Worm (Caenorhabditis elegans) whole organism, early embryonic: ENCODE measurements around the gene kin-16.

Experiments used
- B0310.2 ChIP-seq: sonication (generic microtip); optimal IDR thresholded peaks from 2 replicates; lab custom pipeline; 2016; ENCODE audit warnings: mild to moderate bottlenecking, missing genetic modification characterization, missing compliant biosample characterization
- F13C5.2 ChIP-seq: sonication (generic microtip); optimal IDR thresholded peaks from 2 replicates; lab custom pipeline; 2017; ENCODE audit warnings: mild to moderate bottlenecking, missing genetic modification characterization, inconsistent platforms, missing compliant biosample characterization
- aly-1 ChIP-seq: sonication (generic microtip); optimal IDR thresholded peaks from 2 replicates; lab custom pipeline; 2016; ENCODE audit warnings: missing genetic modification characterization, missing compliant biosample characterization
- ama-1 ChIP-seq: fragments of 150-350 bp; optimal IDR thresholded peaks from 2 replicates; lab custom pipeline; 2014
- ceh-13 ChIP-seq: fragments of 200-800 bp; sonication (Bioruptor generic); optimal IDR thresholded peaks from 2 replicates; lab custom pipeline; 2018; ENCODE audit warnings: mild to moderate bottlenecking, missing genetic modification characterization, missing compliant biosample characterization
- ceh-36 ChIP-seq: sonication (generic microtip); optimal IDR thresholded peaks from 2 replicates; lab custom pipeline; 2016; ENCODE audit warnings: missing genetic modification characterization, inconsistent platforms, missing compliant biosample characterization
- ets-7 ChIP-seq: sonication (generic microtip); optimal IDR thresholded peaks from 2 replicates; lab custom pipeline; 2016; ENCODE audit warnings: missing genotype, missing genetic modification characterization, missing compliant biosample characterization
- flt-1 ChIP-seq: fragments of 200-800 bp; sonication (Bioruptor generic); IDR thresholded peaks from 2 replicates; pipeline ENCODE4 v1.3.6; 2022; ENCODE audit warnings: missing genetic modification characterization, missing compliant biosample characterization
- hmbx-1 ChIP-seq: sonication (generic microtip); optimal IDR thresholded peaks from 2 replicates; lab custom pipeline; 2016; ENCODE audit warnings: mild to moderate bottlenecking, missing genetic modification characterization, missing compliant biosample characterization
- hmg-4 ChIP-seq: fragments of 200-800 bp; sonication (Bioruptor generic); optimal IDR thresholded peaks from 2 replicates; lab custom pipeline; 2018; ENCODE audit warnings: mild to moderate bottlenecking, missing genetic modification characterization, missing compliant biosample characterization
- hnd-1 ChIP-seq: sonication (generic microtip); optimal IDR thresholded peaks from 2 replicates; lab custom pipeline; 2016; ENCODE audit warnings: missing genetic modification characterization, missing compliant biosample characterization
- pes-1 ChIP-seq: fragments of 200-800 bp; sonication (Bioruptor generic); IDR thresholded peaks from 2 replicates; pipeline ENCODE4 v1.3.6; 2022; ENCODE audit warnings: missing genetic modification reagents, missing genetic modification characterization, missing compliant biosample characterization
- scrt-1 ChIP-seq: fragments of 200-800 bp; sonication (Bioruptor generic); IDR thresholded peaks from 2 replicates; pipeline ENCODE4 v1.3.6; 2022; ENCODE audit warnings: missing genetic modification characterization, missing compliant biosample characterization
- sea-1 ChIP-seq: fragments of 200-800 bp; sonication (Bioruptor generic); conservative IDR thresholded peaks from 2 replicates; pipeline ENCODE4 v1.3.6; 2022; ENCODE audit warnings: missing genetic modification characterization, missing compliant biosample characterization
- tbx-11 ChIP-seq: fragments of 200-800 bp; sonication (Bioruptor generic); IDR thresholded peaks from 2 replicates; pipeline ENCODE4 v1.3.6; 2022; ENCODE audit warnings: missing genetic modification characterization, missing compliant biosample characterization
- tbx-37 ChIP-seq: fragments of 200-800 bp; sonication (Bioruptor generic); conservative IDR thresholded peaks from 2 replicates; pipeline ENCODE4 v1.3.6; 2022; ENCODE audit warnings: missing genetic modification reagents, missing genetic modification characterization, missing compliant biosample characterization
- tra-4 ChIP-seq: sonication (generic microtip); optimal IDR thresholded peaks from 2 replicates; lab custom pipeline; 2017; ENCODE audit warnings: missing genetic modification characterization, missing compliant biosample characterization

kin-16 gene

DNA sequence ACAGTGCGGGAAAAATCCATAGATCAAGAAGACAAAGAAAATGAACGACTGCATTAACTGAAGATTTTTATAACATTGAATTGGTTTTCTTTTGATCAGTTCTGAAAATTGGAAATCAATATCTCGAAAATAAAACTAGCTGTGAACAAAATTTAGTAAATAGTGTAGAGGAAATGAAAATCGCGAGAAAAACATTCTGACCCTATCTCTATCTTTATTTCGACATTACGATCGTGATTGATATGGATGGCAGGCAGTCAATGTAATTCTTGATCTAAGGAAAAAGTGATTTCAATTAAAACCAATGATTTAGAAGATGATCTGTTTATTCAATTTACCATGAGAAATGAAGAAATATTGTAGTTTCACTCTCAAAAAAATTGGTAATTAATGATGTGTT is at the start of gene kin-16:
Gene kin-16, minus strand, starts transcription at position 101 of the 400 bp plus-strand sequence.
- TF ChIP-seq ets-7 (tag; lab: Kevin White, UChicago), result no peak
- no peak for TF ChIP-seq hmg-4 (GFP tag; lab: Kevin White, UChicago)
- TF ChIP-seq ceh-36 (tag; lab: Kevin White, UChicago), result no peak

ce11 chrII:9485081-9485730 is 49.3 kb upstream of the kin-16 start:
- no peak for TF ChIP-seq hnd-1 (tag; lab: Kevin White, UChicago)
- no peak for TF ChIP-seq tbx-37 (GFP tag; lab: Robert Waterston, UW)
- TF ChIP-seq F13C5.2 (tag; lab: Kevin White, UChicago), result no peak
- TF ChIP-seq hmg-4 (GFP tag; lab: Kevin White, UChicago), result no peak
- TF ChIP-seq pes-1 (GFP tag; lab: Robert Waterston, UW), result no peak
- TF ChIP-seq ceh-13 (GFP tag; lab: Kevin White, UChicago), result no peak
- no peak for TF ChIP-seq ets-7 (tag; lab: Kevin White, UChicago)
- TF ChIP-seq tbx-11 (GFP tag; lab: Robert Waterston, UW), result no peak

- TF ChIP-seq tbx-11 (GFP tag; lab: Robert Waterston, UW), result no peak
- no peak for TF ChIP-seq ceh-13 (GFP tag; lab: Kevin White, UChicago)
- no peak for TF ChIP-seq tbx-37 (GFP tag; lab: Robert Waterston, UW)
Observed at ce11 chrII:9483342-9483741, 47.4 kb upstream of the kin-16 start.

- TF ChIP-seq ceh-13 (GFP tag; lab: Kevin White, UChicago) (no peak), flt-1 (GFP tag; lab: Robert Waterston, UW) (no peak), hmg-4 (GFP tag; lab: Kevin White, UChicago) (no peak)
Observed at ce11 chrII:9482529-9482928, 46.6 kb upstream of the kin-16 start.

- TF ChIP-seq tra-4 (no peak), ama-1 (lab: Kevin White, UChicago) (no peak), scrt-1 (GFP tag; lab: Robert Waterston, UW) (no peak), B0310.2 (tag; lab: Kevin White, UChicago) (no peak), F13C5.2 (tag; lab: Kevin White, UChicago) (no peak), aly-1 (tag; lab: Kevin White, UChicago) (no peak), sea-1 (GFP tag; lab: Robert Waterston, UW) (no peak), ets-7 (tag; lab: Kevin White, UChicago) (no peak), ceh-13 (GFP tag; lab: Kevin White, UChicago) (no peak)
Observed at ce11 chrII:9481427-9481826, 45.5 kb upstream of the kin-16 start.

DNA sequence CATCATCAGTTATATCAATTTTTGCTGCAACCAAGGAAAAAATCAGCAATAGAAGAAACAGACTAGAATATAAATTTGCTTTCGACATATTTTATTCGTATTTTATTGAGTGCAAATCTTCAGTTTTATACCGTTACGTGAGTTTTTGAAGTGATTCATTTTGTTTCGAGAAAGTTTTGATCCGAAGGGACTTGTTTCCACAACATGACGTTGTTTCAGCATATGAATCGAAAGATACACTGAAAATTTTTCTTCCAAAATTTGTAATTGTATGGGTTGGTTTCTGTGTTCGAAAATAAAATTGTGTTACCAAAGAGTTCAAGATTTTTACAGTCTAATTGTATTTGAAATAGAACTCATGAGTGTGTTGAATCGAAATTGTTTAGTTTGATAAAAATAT is 44.1 kb upstream of the kin-16 start, which contains the start of gene T19H5.7:
Gene T19H5.7, minus strand, starts transcription at position 101 of the 400 bp plus-strand sequence.
- no peak for TF ChIP-seq hmg-4 (GFP tag; lab: Kevin White, UChicago)
- no peak for TF ChIP-seq tra-4
- TF ChIP-seq ceh-13 (GFP tag; lab: Kevin White, UChicago), result no peak
- TF ChIP-seq ets-7 (tag; lab: Kevin White, UChicago), result no peak
- TF ChIP-seq hmbx-1 (tag; lab: Kevin White, UChicago), result no peak
- TF ChIP-seq F13C5.2 (tag; lab: Kevin White, UChicago), result no peak
- no peak for TF ChIP-seq B0310.2 (tag; lab: Kevin White, UChicago)
- no peak for TF ChIP-seq tbx-11 (GFP tag; lab: Robert Waterston, UW)
- TF ChIP-seq tbx-37 (GFP tag; lab: Robert Waterston, UW), result no peak
- no peak for TF ChIP-seq pes-1 (GFP tag; lab: Robert Waterston, UW)
- TF ChIP-seq ama-1 (lab: Kevin White, UChicago), result no peak
- no peak for TF ChIP-seq aly-1 (tag; lab: Kevin White, UChicago)
- TF ChIP-seq sea-1 (GFP tag; lab: Robert Waterston, UW), result no peak
- no peak for TF ChIP-seq scrt-1 (GFP tag; lab: Robert Waterston, UW)
- TF ChIP-seq flt-1 (GFP tag; lab: Robert Waterston, UW), result no peak
- TF ChIP-seq hnd-1 (tag; lab: Kevin White, UChicago), result no peak
- TF ChIP-seq ceh-36 (tag; lab: Kevin White, UChicago), result no peak

DNA sequence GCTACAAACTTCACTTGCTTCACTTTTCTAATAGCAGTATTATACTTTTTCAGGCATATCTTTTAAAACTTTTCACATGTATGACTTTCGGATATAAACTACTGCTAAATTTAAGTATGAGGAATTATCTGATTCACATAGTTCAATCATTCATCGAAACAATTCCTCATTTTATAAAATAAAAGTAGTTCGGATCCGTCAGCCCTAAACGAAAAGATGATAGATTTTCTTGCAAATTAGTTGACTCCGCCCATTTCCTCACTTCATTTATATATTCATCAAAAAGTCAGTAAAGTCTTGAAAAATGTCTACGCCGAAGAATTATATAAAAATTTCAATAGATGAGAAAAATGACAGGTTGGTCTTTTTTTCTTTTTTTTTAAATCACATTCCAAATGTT is 41.7 kb upstream of the kin-16 start, which contains the start of gene chil-27:
Gene chil-27, plus strand, starts transcription at position 301 of the 400 bp plus-strand sequence.
- TF ChIP-seq ceh-13 (GFP tag; lab: Kevin White, UChicago), result no peak
- TF ChIP-seq sea-1 (GFP tag; lab: Robert Waterston, UW), result no peak
- no peak for TF ChIP-seq ets-7 (tag; lab: Kevin White, UChicago)
- TF ChIP-seq hmbx-1 (tag; lab: Kevin White, UChicago), result no peak
- TF ChIP-seq tra-4, result no peak
- no peak for TF ChIP-seq tbx-37 (GFP tag; lab: Robert Waterston, UW)
- no peak for TF ChIP-seq B0310.2 (tag; lab: Kevin White, UChicago)
- no peak for TF ChIP-seq flt-1 (GFP tag; lab: Robert Waterston, UW)
- TF ChIP-seq scrt-1 (GFP tag; lab: Robert Waterston, UW), result no peak
